Fruit fly (Drosophila melanogaster) whole organism, embryonic: ENCODE measurements around the gene sdt.

ENCODE experiments used
- Antp ChIP-seq: fragments of 200-800 bp; sonication (Bioruptor generic); optimal IDR thresholded peaks from 3 replicates; lab custom pipeline; 2016; ENCODE audit warnings: missing biosample characterization, missing genetic modification characterization
- Asciz ChIP-seq: fragments of 200-800 bp; sonication (Bioruptor generic); optimal IDR thresholded peaks from 2 replicates; lab custom pipeline; 2017; ENCODE audit warnings: missing biosample characterization, mild to moderate bottlenecking, missing genetic modification characterization, missing genetic modification reagents
- C15 ChIP-seq: fragments of 200-800 bp; sonication (Bioruptor generic); IDR thresholded peaks from 3 replicates; pipeline ENCODE4 v1.3.6; 2022; ENCODE audit warnings: missing biosample characterization, missing genetic modification characterization
- CG1024 ChIP-seq: fragments of 200-800 bp; sonication (Bioruptor generic); IDR thresholded peaks from 2 replicates; pipeline ENCODE4 v1.3.6; 2022; ENCODE audit warnings: missing biosample characterization, missing genetic modification characterization
- CG10565 ChIP-seq: fragments of 200-800 bp; sonication (Bioruptor generic); optimal IDR thresholded peaks from 3 replicates; lab custom pipeline; 2016; ENCODE audit warnings: missing biosample characterization, mild to moderate bottlenecking, missing genetic modification characterization
- CG11456 ChIP-seq: fragments of 200-800 bp; sonication (Bioruptor generic); IDR thresholded peaks from 3 replicates; pipeline ENCODE4 v1.3.6; 2022; ENCODE audit warnings: missing biosample characterization, missing genetic modification characterization
- CG12104 ChIP-seq: fragments of 200-800 bp; sonication (Bioruptor generic); optimal IDR thresholded peaks from 3 replicates; lab custom pipeline; 2016; ENCODE audit warnings: missing biosample characterization, missing genetic modification characterization
- CG13123 ChIP-seq: fragments of 200-800 bp; sonication (Bioruptor generic); optimal IDR thresholded peaks from 2 replicates; lab custom pipeline; 2016; ENCODE audit warnings: missing biosample characterization, missing genetic modification characterization
- CG14014 ChIP-seq: fragments of 200-800 bp; sonication (Bioruptor generic); IDR thresholded peaks from 2 replicates; pipeline ENCODE4 v1.3.6; 2022; ENCODE audit warnings: missing biosample characterization, missing genetic modification characterization
- CG14441 ChIP-seq: fragments of 200-800 bp; sonication (Bioruptor generic); IDR thresholded peaks from 2 replicates; pipeline ENCODE4 v1.3.6; 2022; ENCODE audit warnings: missing biosample characterization, missing genetic modification characterization
- CG14965 ChIP-seq: fragments of 200-800 bp; sonication (Bioruptor generic); optimal IDR thresholded peaks from 2 replicates; lab custom pipeline; 2016; ENCODE audit warnings: missing biosample characterization, missing genetic modification characterization, borderline replicate concordance
- CG1647 ChIP-seq: fragments of 200-800 bp; sonication (Bioruptor generic); optimal IDR thresholded peaks from 3 replicates; lab custom pipeline; 2016; ENCODE audit warnings: missing biosample characterization, missing genetic modification characterization
- CG16813 ChIP-seq: fragments of 200-800 bp; sonication (Bioruptor generic); IDR thresholded peaks from 3 replicates; pipeline ENCODE4 v1.3.6; 2022; ENCODE audit warnings: missing biosample characterization, missing genetic modification characterization; ENCODE audit not compliant: partially characterized antibody
- CG1792 ChIP-seq: fragments of 200-800 bp; sonication (Bioruptor generic); optimal IDR thresholded peaks from 2 replicates; lab custom pipeline; 2016; ENCODE audit warnings: missing biosample characterization, missing genetic modification characterization
- CG2129 ChIP-seq: fragments of 200-800 bp; sonication (Bioruptor generic); IDR thresholded peaks from 2 replicates; pipeline ENCODE4 v1.3.6; 2022; ENCODE audit warnings: missing biosample characterization, missing genetic modification characterization; ENCODE audit not compliant: partially characterized antibody
- CG2875 ChIP-seq: fragments of 200-800 bp; sonication (Bioruptor generic); optimal IDR thresholded peaks from 2 replicates; lab custom pipeline; 2017; ENCODE audit warnings: missing biosample characterization, mild to moderate bottlenecking, missing genetic modification characterization, missing genetic modification reagents
- CG3065 ChIP-seq: fragments of 200-800 bp; sonication (Bioruptor generic); optimal IDR thresholded peaks from 2 replicates; lab custom pipeline; 2016; ENCODE audit warnings: missing biosample characterization, missing genetic modification characterization
- CG31224 ChIP-seq: fragments of 200-800 bp; sonication (Bioruptor generic); IDR thresholded peaks from 2 replicates; pipeline ENCODE4 v1.3.6; 2022; ENCODE audit warnings: missing biosample characterization, missing genetic modification characterization
- CG3281 ChIP-seq: fragments of 200-800 bp; sonication (Bioruptor generic); optimal IDR thresholded peaks from 3 replicates; lab custom pipeline; 2017; ENCODE audit warnings: missing biosample characterization, mild to moderate bottlenecking, missing genetic modification characterization
- CG3838 ChIP-seq: fragments of 200-800 bp; sonication (Bioruptor generic); optimal IDR thresholded peaks from 3 replicates; lab custom pipeline; 2016; ENCODE audit warnings: missing biosample characterization, missing genetic modification characterization
- CG4404 ChIP-seq: fragments of 200-800 bp; sonication (Bioruptor generic); IDR thresholded peaks from 2 replicates; pipeline ENCODE4 v1.3.6; 2022; ENCODE audit warnings: missing biosample characterization, missing genetic modification characterization
- CG4820 ChIP-seq: fragments of 200-800 bp; sonication (Bioruptor generic); optimal IDR thresholded peaks from 3 replicates; lab custom pipeline; 2016; ENCODE audit warnings: missing biosample characterization, missing genetic modification characterization
- CG6683 ChIP-seq: fragments of 200-800 bp; sonication (Bioruptor generic); optimal IDR thresholded peaks from 2 replicates; lab custom pipeline; 2017; ENCODE audit warnings: missing biosample characterization, mild to moderate bottlenecking, missing genetic modification characterization, missing genetic modification reagents
- CG6813 ChIP-seq: fragments of 200-800 bp; sonication (Bioruptor generic); optimal IDR thresholded peaks from 2 replicates; lab custom pipeline; 2017; ENCODE audit warnings: missing biosample characterization, missing genetic modification characterization, mild to moderate bottlenecking, moderate library complexity, missing genetic modification reagents
- CG7987 ChIP-seq: fragments of 200-800 bp; sonication (Bioruptor generic); optimal IDR thresholded peaks from 2 replicates; lab custom pipeline; 2018; ENCODE audit warnings: missing biosample characterization, mild to moderate bottlenecking, missing genetic modification characterization, moderate library complexity
- Dip2 ChIP-seq: fragments of 200-800 bp; sonication (Bioruptor generic); IDR thresholded peaks from 2 replicates; pipeline ENCODE4 v1.3.6; 2022; ENCODE audit warnings: missing biosample characterization, missing genetic modification characterization
- Hand ChIP-seq: fragments of 200-800 bp; sonication (Bioruptor generic); optimal IDR thresholded peaks from 2 replicates; lab custom pipeline; 2017; ENCODE audit warnings: mild to moderate bottlenecking, missing biosample characterization, missing genetic modification reagents, missing genetic modification characterization
- MBD-R2 ChIP-seq: fragments of 200-800 bp; sonication (Bioruptor generic); IDR thresholded peaks from 2 replicates; pipeline ENCODE4 v1.3.6; 2022; ENCODE audit warnings: missing biosample characterization, missing genetic modification characterization
- MESR4 ChIP-seq: fragments of 200-800 bp; sonication (Bioruptor generic); optimal IDR thresholded peaks from 2 replicates; lab custom pipeline; 2018; ENCODE audit warnings: missing biosample characterization, mild to moderate bottlenecking, missing genetic modification characterization, moderate library complexity
- Nf-YA ChIP-seq: fragments of 200-800 bp; sonication (Bioruptor generic); IDR thresholded peaks from 2 replicates; pipeline ENCODE4 v1.3.6; 2022; ENCODE audit warnings: missing biosample characterization, missing genetic modification characterization
- Opbp ChIP-seq: fragments of 200-800 bp; sonication (Bioruptor generic); IDR thresholded peaks from 3 replicates; pipeline ENCODE4 v1.3.6; 2022; ENCODE audit warnings: missing biosample characterization, missing genetic modification characterization; ENCODE audit not compliant: partially characterized antibody
- Ssrp ChIP-seq: fragments of 200-800 bp; sonication (Bioruptor generic); optimal IDR thresholded peaks from 2 replicates; lab custom pipeline; 2018; ENCODE audit warnings: missing biosample characterization, mild to moderate bottlenecking, missing genetic modification characterization, moderate library complexity
- Taf1 ChIP-seq: fragments of 200-800 bp; sonication (Bioruptor generic); IDR thresholded peaks from 2 replicates; pipeline ENCODE4 v1.3.6; 2022; ENCODE audit warnings: missing biosample characterization, missing genetic modification characterization
- Trl ChIP-seq, 3 experiments: fragments of >200 bp in 2 of 3; fragments of 200-800 bp in 1 of 3; sonication (Bioruptor generic) in 1 of 3; optimal IDR thresholded peaks; 2 replicates in 1 of 3; 3 replicates in 2 of 3; lab custom pipeline; 2016 to 2017; ENCODE audit warnings: missing biosample characterization in 1 of 3, missing genetic modification characterization in 1 of 3
- Usf ChIP-seq: fragments of 200-800 bp; sonication (Bioruptor generic); optimal IDR thresholded peaks from 2 replicates; lab custom pipeline; 2017; ENCODE audit warnings: missing genotype, missing biosample characterization, missing genetic modification characterization
- ap ChIP-seq: fragments of 200-800 bp; sonication (Bioruptor generic); IDR thresholded peaks from 2 replicates; pipeline ENCODE4 v1.3.6; 2022; ENCODE audit warnings: missing biosample characterization, missing genetic modification characterization
- cato ChIP-seq: fragments of 200-800 bp; sonication (Bioruptor generic); optimal IDR thresholded peaks from 2 replicates; lab custom pipeline; 2016; ENCODE audit warnings: missing biosample characterization, missing genetic modification characterization, borderline replicate concordance
- crc ChIP-seq: fragments of 200-800 bp; sonication (Bioruptor generic); optimal IDR thresholded peaks from 2 replicates; lab custom pipeline; 2016; ENCODE audit warnings: missing biosample characterization, missing genetic modification characterization
- gro ChIP-seq: fragments of 200-800 bp; sonication (Bioruptor generic); optimal IDR thresholded peaks from 2 replicates; lab custom pipeline; 2016; ENCODE audit warnings: missing biosample characterization, missing genetic modification characterization
- gsb-n ChIP-seq: fragments of 200-800 bp; sonication (Bioruptor generic); optimal IDR thresholded peaks from 3 replicates; lab custom pipeline; 2018; ENCODE audit warnings: missing biosample characterization, mild to moderate bottlenecking, missing genetic modification characterization
- hkb ChIP-seq, 2 experiments: fragments of 200-800 bp in 1 of 2; fragments of >200 bp in 1 of 2; sonication (Bioruptor generic) in 1 of 2; IDR thresholded peaks in 1 of 2; optimal IDR thresholded peaks in 1 of 2; 2 replicates each; pipeline versions ENCODE4 v1.3.6 to Lab custom; 2017 to 2022; ENCODE audit warnings: missing biosample characterization in 1 of 2, missing genetic modification characterization in 1 of 2
- mirr ChIP-seq: fragments of 200-800 bp; sonication (Bioruptor generic); optimal IDR thresholded peaks from 3 replicates; lab custom pipeline; 2018; ENCODE audit warnings: missing biosample characterization, mild to moderate bottlenecking, missing genetic modification characterization
- nmo ChIP-seq: fragments of 200-800 bp; sonication (Bioruptor generic); optimal IDR thresholded peaks from 2 replicates; lab custom pipeline; 2018; ENCODE audit warnings: missing biosample characterization, mild to moderate bottlenecking, missing genetic modification characterization, moderate library complexity
- pan ChIP-seq, 4 experiments: fragments of >200 bp in 3 of 4; fragments of 200-800 bp in 1 of 4; sonication (Bioruptor generic) in 1 of 4; optimal IDR thresholded peaks in 3 of 4; IDR thresholded peaks in 1 of 4; 2 replicates each; pipeline versions ENCODE4 v1.3.6 to Lab custom; 2017 to 2022; ENCODE audit warnings: missing biosample characterization in 2 of 4, missing genetic modification characterization in 2 of 4, mixed read lengths in 1 of 4
- sima ChIP-seq: fragments of 200-800 bp; sonication (Bioruptor generic); optimal IDR thresholded peaks from 2 replicates; lab custom pipeline; 2016; ENCODE audit warnings: missing biosample characterization, missing genetic modification characterization
- slp2 ChIP-seq: fragments of 200-800 bp; sonication (Bioruptor generic); optimal IDR thresholded peaks from 2 replicates; lab custom pipeline; 2016; ENCODE audit warnings: missing biosample characterization, missing genetic modification characterization
- trh ChIP-seq: fragments of 200-800 bp; sonication (Bioruptor generic); optimal IDR thresholded peaks from 2 replicates; lab custom pipeline; 2016; ENCODE audit warnings: missing biosample characterization, missing genetic modification characterization
- wor ChIP-seq: fragments of 200-800 bp; sonication (Bioruptor generic); IDR thresholded peaks from 2 replicates; pipeline ENCODE4 v1.3.6; 2022; ENCODE audit warnings: missing biosample characterization, missing genetic modification characterization
- zf30C ChIP-seq: fragments of 200-800 bp; sonication (Bioruptor generic); optimal IDR thresholded peaks from 3 replicates; lab custom pipeline; 2018; ENCODE audit warnings: missing biosample characterization, mild to moderate bottlenecking, missing genetic modification characterization
- zfh2 ChIP-seq: fragments of 200-800 bp; sonication (Bioruptor generic); optimal IDR thresholded peaks from 2 replicates; lab custom pipeline; 2016; ENCODE audit warnings: missing biosample characterization, missing genetic modification characterization

The sdt gene

dm6 chrX:8259881-8260280, 81.5 kb downstream of the sdt start (continued):
- TF ChIP-seq Trl (optimal IDR thresholded peaks at IDR 0.05; lab: Kevin White, UChicago) (no peak), Trl (GFP tag; optimal IDR thresholded peaks at IDR 0.05; lab: Kevin White, UChicago) (no peak), CG4820 (GFP tag; lab: Kevin White, UChicago) (peak; percentile 7), CG2875 (GFP tag; lab: Kevin White, UChicago) (peak; percentile 11), wor (no peak), CG4404 (GFP tag; lab: Robert Waterston, UW) (no peak), slp2 (no peak), CG13123 (GFP tag; lab: Kevin White, UChicago) (no peak), CG3281 (GFP tag; lab: Kevin White, UChicago) (no peak), CG11456 (GFP tag; lab: Robert Waterston, UW) (no peak), Ssrp (tag; lab: Kevin White, UChicago) (peak; percentile 41), pan (optimal IDR thresholded peaks at IDR 0.05; lab: Kevin White, UChicago) (no peak), pan (GFP tag; optimal IDR thresholded peaks at IDR 0.05 in 1 of 2, IDR thresholded peaks at IDR 0.05 in 1 of 2) (no peak), CG3838 (GFP tag; lab: Kevin White, UChicago) (no peak), gsb-n (tag; lab: Kevin White, UChicago) (peak; percentile 40), mirr (GFP tag; lab: Kevin White, UChicago) (no peak), sima (GFP tag; lab: Kevin White, UChicago) (no peak), Taf1 (no peak), CG7987 (no peak), CG2129 (no peak), gro (GFP tag; lab: Kevin White, UChicago) (no peak), Dip2 (no peak), trh (GFP tag; lab: Kevin White, UChicago) (no peak), CG1792 (GFP tag; lab: Kevin White, UChicago) (no peak), zfh2 (GFP tag; lab: Kevin White, UChicago) (no peak), zf30C (GFP tag; lab: Kevin White, UChicago) (no peak), ap (peak; percentile 18; the same call in 1 of the 2 replicates), Asciz (no peak), CG1024 (GFP tag; lab: Robert Waterston, UW) (no peak), Hand (GFP tag; lab: Kevin White, UChicago) (no peak), CG10565 (no peak), CG6813 (no peak), Nf-YA (GFP tag; lab: Robert Waterston, UW) (no peak), CG31224 (GFP tag; lab: Robert Waterston, UW) (no peak), C15 (GFP tag; lab: Robert Waterston, UW) (no peak), CG3065 (GFP tag; lab: Kevin White, UChicago) (no peak), CG14441 (no peak), CG6683 (GFP tag; lab: Kevin White, UChicago) (no peak), MESR4 (GFP tag; lab: Kevin White, UChicago) (no peak), CG16813 (GFP tag; lab: Robert Waterston, UW) (no peak), CG14965 (GFP tag; lab: Kevin White, UChicago) (no peak), MBD-R2 (GFP tag; lab: Robert Waterston, UW) (no peak), Antp (GFP tag; lab: Kevin White, UChicago) (no peak), CG14014 (GFP tag; lab: Robert Waterston, UW) (no peak), cato (GFP tag; lab: Kevin White, UChicago) (no peak), CG1647 (no peak), nmo (peak; percentile 40), CG12104 (no peak), crc (GFP tag; lab: Kevin White, UChicago) (no peak), Usf (GFP tag; lab: Kevin White, UChicago) (no peak), Opbp (GFP tag; lab: Robert Waterston, UW) (no peak), hkb (optimal IDR thresholded peaks at IDR 0.05; lab: Kevin White, UChicago) (no peak), hkb (GFP tag; IDR thresholded peaks at IDR 0.05; lab: Robert Waterston, UW) (0 out of 2 replicates have a peak, but pooled peaks have one; percentile 23)
